Worm (Caenorhabditis elegans): Measurements from ENCODE around the gene W09B6.4.
A peak's percentile ranks its signal among the peaks of the same experiment; 100 is the strongest.

The W09B6.4 gene

ce11 chrII:1149390-1149789, 8.8 kb upstream of the W09B6.4 start:
- TF ChIP-seq elt-2 (tag; optimal IDR thresholded peaks at IDR 0.05) (no peak), sea-2 (GFP tag; optimal IDR thresholded peaks at IDR 0.05) (no peak), pha-4 (tag; optimal IDR thresholded peaks at IDR 0.05) (no peak), daf-12 (tag; optimal IDR thresholded peaks at IDR 0.05) (no peak), tbx-2 (tag; optimal IDR thresholded peaks at IDR 0.05) (no peak), jun-1 (tag; optimal IDR thresholded peaks at IDR 0.05) (no peak), aly-2 (tag; optimal IDR thresholded peaks at IDR 0.05) (no peak), egl-27 (tag; optimal IDR thresholded peaks at IDR 0.05) (no peak), zag-1 (tag; optimal IDR thresholded peaks at IDR 0.05) (no peak), fkh-10 (GFP tag; optimal IDR thresholded peaks at IDR 0.05) (no peak), egl-5 (tag; optimal IDR thresholded peaks at IDR 0.05) (no peak), ceh-82 (tag; optimal IDR thresholded peaks at IDR 0.05) (no peak), fos-1 (tag; optimal IDR thresholded peaks at IDR 0.05) (no peak), nhr-23 (tag; optimal IDR thresholded peaks at IDR 0.05) (no peak)

DNA sequence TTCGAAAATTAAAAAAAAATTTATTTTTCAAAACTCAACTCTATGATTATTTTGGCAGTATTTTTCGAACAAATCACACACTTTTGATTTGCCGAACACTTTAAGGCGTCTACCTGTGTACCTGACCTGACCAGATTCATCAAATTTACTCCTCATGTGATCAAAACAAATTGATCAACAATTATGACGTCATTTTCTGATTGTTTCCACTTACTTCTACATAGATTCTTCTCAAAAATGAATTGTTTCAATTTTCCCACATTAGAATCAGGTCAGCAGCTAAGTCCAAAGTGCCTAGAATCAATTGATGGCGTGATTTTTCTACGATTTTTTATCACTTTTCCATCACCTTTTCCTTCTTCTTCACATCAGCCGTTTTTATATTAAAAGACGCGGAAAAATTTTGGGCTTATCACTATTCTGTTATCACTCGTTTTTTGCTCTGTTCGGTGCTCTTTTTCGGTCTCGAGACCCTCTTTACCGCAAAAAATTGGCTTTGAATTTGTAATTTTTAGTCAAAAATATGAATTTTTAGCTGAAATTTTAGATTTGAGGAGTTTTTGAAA, 2.6 kb upstream of the W09B6.4 start:
- TF ChIP-seq nhr-11 (tag; optimal IDR thresholded peaks at IDR 0.05) (no peak), nhr-23 (tag; optimal IDR thresholded peaks at IDR 0.05) (peak; percentile 29), ceh-16 (tag; optimal IDR thresholded peaks at IDR 0.05) (no peak), pqm-1 (tag; optimal IDR thresholded peaks at IDR 0.05) (peak; percentile 64), elt-2 (tag; optimal IDR thresholded peaks at IDR 0.05) (peak; percentile 76), elt-1 (tag; optimal IDR thresholded peaks at IDR 0.05) (no peak), ztf-11 (tag; optimal IDR thresholded peaks at IDR 0.05) (no peak), nhr-43 (tag; optimal IDR thresholded peaks at IDR 0.05; ENCODE audit: poor library complexity, severe bottlenecking) (peak; percentile 65), egl-5 (tag; optimal IDR thresholded peaks at IDR 0.05) (no peak)

DNA sequence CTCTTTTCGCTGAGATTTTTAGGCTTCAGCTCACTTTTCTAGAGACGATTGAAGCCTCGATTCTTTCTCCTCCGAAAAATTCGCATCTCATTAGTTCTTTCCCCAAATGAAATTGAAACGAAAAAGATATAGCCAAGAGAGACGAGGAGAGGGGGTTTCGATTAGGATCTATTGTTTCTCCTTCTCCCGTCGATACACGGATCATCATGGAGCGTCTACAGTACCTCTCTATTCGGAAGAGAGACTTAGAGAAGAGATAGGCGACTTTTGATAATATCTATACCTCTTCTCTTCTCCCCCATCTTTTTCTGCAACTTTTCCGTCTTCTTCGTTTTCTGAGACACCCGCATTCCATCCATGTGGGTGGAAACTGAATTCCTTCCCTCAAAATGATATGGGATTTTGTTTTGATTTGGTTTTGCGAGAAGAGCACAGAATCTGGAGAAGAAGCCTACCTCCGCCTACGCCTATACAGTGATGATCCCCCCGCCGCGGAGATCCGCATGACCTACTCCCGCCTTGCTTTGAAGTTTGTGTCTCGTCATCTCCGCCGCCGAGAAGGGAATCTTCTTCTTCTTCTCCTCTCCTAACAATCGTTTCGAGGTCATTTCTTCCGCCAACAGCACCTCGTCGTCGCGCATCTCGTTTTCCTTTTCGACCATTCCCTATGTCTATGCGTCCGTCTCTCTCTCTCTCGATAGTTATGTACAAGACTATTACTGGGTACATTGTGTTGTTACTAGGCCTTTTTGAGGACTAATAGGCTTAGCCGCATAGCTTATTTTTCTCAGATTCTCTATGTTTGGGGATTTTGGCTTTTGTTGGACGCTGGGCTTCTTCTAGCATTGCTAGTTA, 1.3 kb upstream of the W09B6.4 start:
- TF ChIP-seq nhr-23 (tag; optimal IDR thresholded peaks at IDR 0.05), result peak; percentile 17
- peak; percentile 44 for TF ChIP-seq nhr-25 (tag; optimal IDR thresholded peaks at IDR 0.05)
- no peak for TF ChIP-seq nhr-67 (tag; optimal IDR thresholded peaks at IDR 0.05)
- TF ChIP-seq egl-5 (tag; optimal IDR thresholded peaks at IDR 0.05), result no peak
- TF ChIP-seq elt-1 (tag; optimal IDR thresholded peaks at IDR 0.05), result peak; percentile 43

- TF ChIP-seq nfya-1 (tag; optimal IDR thresholded peaks at IDR 0.05; ENCODE audit: insufficient read depth) (no peak), pha-4 (tag; optimal IDR thresholded peaks at IDR 0.05) (no peak), ceh-82 (tag; optimal IDR thresholded peaks at IDR 0.05) (no peak), jun-1 (tag; optimal IDR thresholded peaks at IDR 0.05) (no peak), pqm-1 (tag; optimal IDR thresholded peaks at IDR 0.05) (peak; percentile 71), elt-2 (tag; optimal IDR thresholded peaks at IDR 0.05) (peak; percentile 88), ztf-11 (tag; optimal IDR thresholded peaks at IDR 0.05) (no peak), nhr-11 (tag; optimal IDR thresholded peaks at IDR 0.05) (no peak), ceh-9 (tag; optimal IDR thresholded peaks at IDR 0.05) (no peak)
These were observed 2.0 kb downstream of the W09B6.4 start for ce11 chrII:1138618-1139017.

DNA sequence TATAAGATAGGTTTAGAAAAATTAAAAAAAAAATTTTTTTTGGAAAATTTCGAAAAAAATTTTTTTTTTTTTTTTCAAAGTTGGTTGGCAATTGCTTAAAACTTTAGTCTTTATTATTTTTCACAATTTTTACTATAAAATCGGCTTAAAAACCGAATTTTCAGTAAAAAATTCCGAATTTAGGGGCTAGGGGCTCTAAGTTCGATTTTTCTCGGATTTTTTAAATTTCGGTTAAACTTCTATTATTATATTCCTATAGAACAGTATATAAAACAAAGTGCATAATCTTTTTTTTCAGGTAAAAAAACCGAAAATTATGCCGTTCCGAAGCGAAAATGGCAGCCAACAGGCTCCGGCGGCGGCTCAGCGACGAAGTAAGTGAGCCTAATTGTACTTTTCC, 4.2 kb downstream of the W09B6.4 start, which contains the start of gene pod-2:
Gene pod-2, plus strand, starts transcription at position 301 of the 400 bp plus-strand sequence.
- TF ChIP-seq nhr-67 (tag; optimal IDR thresholded peaks at IDR 0.05) (no peak), fos-1 (tag; optimal IDR thresholded peaks at IDR 0.05) (no peak), nhr-77 (tag; optimal IDR thresholded peaks at IDR 0.05) (no peak), ceh-16 (tag; optimal IDR thresholded peaks at IDR 0.05) (no peak), zag-1 (tag; optimal IDR thresholded peaks at IDR 0.05) (no peak), pqm-1 (tag; optimal IDR thresholded peaks at IDR 0.05) (no peak), nhr-12 (tag; optimal IDR thresholded peaks at IDR 0.05) (no peak), ztf-11 (tag; optimal IDR thresholded peaks at IDR 0.05) (no peak), elt-2 (tag; optimal IDR thresholded peaks at IDR 0.05) (no peak), elt-3 (tag; optimal IDR thresholded peaks at IDR 0.05) (no peak), nhr-23 (tag; optimal IDR thresholded peaks at IDR 0.05) (no peak), snpc-4 (tag; optimal IDR thresholded peaks at IDR 0.05) (no peak), ZK546.5 (tag; optimal IDR thresholded peaks at IDR 0.05) (no peak), egl-5 (tag; optimal IDR thresholded peaks at IDR 0.05) (no peak), daf-12 (tag; optimal IDR thresholded peaks at IDR 0.05) (no peak), nhr-11 (tag; optimal IDR thresholded peaks at IDR 0.05) (no peak), nhr-76 (tag; optimal IDR thresholded peaks at IDR 0.05) (no peak), lin-15B (tag; optimal IDR thresholded peaks at IDR 0.05) (no peak), jun-1 (tag; optimal IDR thresholded peaks at IDR 0.05) (no peak), lsy-12 (tag; optimal IDR thresholded peaks at IDR 0.05) (no peak)

Data from whole organism, L3 larva.